Worm (Caenorhabditis elegans): Measurements from ENCODE around the gene F49C5.10.

Gene F49C5.10

ce11 chrII:12514620-12515019, 31.9 kb upstream of the F49C5.10 start, which contains the start of gene srh-69:
srh-69 (minus strand) TSS chrII:12514720.
- TF ChIP-seq tra-4 (tag; optimal IDR thresholded peaks at IDR 0.05) (no peak), hmg-4 (GFP tag; optimal IDR thresholded peaks at IDR 0.05) (no peak), ets-7 (tag; optimal IDR thresholded peaks at IDR 0.05) (no peak), ceh-13 (GFP tag; optimal IDR thresholded peaks at IDR 0.05) (no peak), hmbx-1 (tag; optimal IDR thresholded peaks at IDR 0.05) (no peak), ceh-36 (tag; optimal IDR thresholded peaks at IDR 0.05) (no peak), aly-1 (tag; optimal IDR thresholded peaks at IDR 0.05) (no peak), flt-1 (GFP tag; IDR thresholded peaks at IDR 0.05) (no peak), tbx-11 (GFP tag; IDR thresholded peaks at IDR 0.05) (no peak), ama-1 (optimal IDR thresholded peaks at IDR 0.05) (no peak), tbx-37 (GFP tag; conservative IDR thresholded peaks at IDR 0.05) (no peak), pes-1 (GFP tag; IDR thresholded peaks at IDR 0.05) (no peak), scrt-1 (GFP tag; IDR thresholded peaks at IDR 0.05) (no peak), hnd-1 (tag; optimal IDR thresholded peaks at IDR 0.05) (no peak)

- TF ChIP-seq hmbx-1 (tag; optimal IDR thresholded peaks at IDR 0.05) (no peak), hmg-4 (GFP tag; optimal IDR thresholded peaks at IDR 0.05) (no peak), F13C5.2 (tag; optimal IDR thresholded peaks at IDR 0.05) (no peak), hnd-1 (tag; optimal IDR thresholded peaks at IDR 0.05) (no peak)
These were observed 30.2 kb upstream of the F49C5.10 start, which contains the start of gene srh-61 for ce11 chrII:12516313-12516712. srh-61 (minus strand) TSS chrII:12516413.

- TF ChIP-seq hnd-1 (tag; optimal IDR thresholded peaks at IDR 0.05) (no peak), hmg-4 (GFP tag; optimal IDR thresholded peaks at IDR 0.05) (no peak), B0310.2 (tag; optimal IDR thresholded peaks at IDR 0.05) (no peak), sea-1 (GFP tag; conservative IDR thresholded peaks at IDR 0.05) (no peak), ama-1 (optimal IDR thresholded peaks at IDR 0.05) (no peak), ceh-13 (GFP tag; optimal IDR thresholded peaks at IDR 0.05) (no peak), flt-1 (GFP tag; IDR thresholded peaks at IDR 0.05) (no peak), tra-4 (tag; optimal IDR thresholded peaks at IDR 0.05) (no peak), tbx-37 (GFP tag; conservative IDR thresholded peaks at IDR 0.05) (no peak)
These were observed 28.5 kb upstream of the F49C5.10 start for ce11 chrII:12518008-12518407.

- TF ChIP-seq ets-7 (tag; optimal IDR thresholded peaks at IDR 0.05) (no peak), tbx-11 (GFP tag; IDR thresholded peaks at IDR 0.05) (no peak), pes-1 (GFP tag; IDR thresholded peaks at IDR 0.05) (no peak), ama-1 (optimal IDR thresholded peaks at IDR 0.05) (no peak), F13C5.2 (tag; optimal IDR thresholded peaks at IDR 0.05) (no peak), hnd-1 (tag; optimal IDR thresholded peaks at IDR 0.05) (no peak), hmg-4 (GFP tag; optimal IDR thresholded peaks at IDR 0.05) (no peak), aly-1 (tag; optimal IDR thresholded peaks at IDR 0.05) (no peak), flt-1 (GFP tag; IDR thresholded peaks at IDR 0.05) (no peak), sea-1 (GFP tag; conservative IDR thresholded peaks at IDR 0.05) (no peak), scrt-1 (GFP tag; IDR thresholded peaks at IDR 0.05) (no peak), tra-4 (tag; optimal IDR thresholded peaks at IDR 0.05) (no peak), B0310.2 (tag; optimal IDR thresholded peaks at IDR 0.05) (no peak), hmbx-1 (tag; optimal IDR thresholded peaks at IDR 0.05) (no peak), tbx-37 (GFP tag; conservative IDR thresholded peaks at IDR 0.05) (no peak)
These were observed 27.7 kb upstream of the F49C5.10 start, which contains the start of gene srh-70 for ce11 chrII:12518809-12519344. srh-70 (minus strand) TSS chrII:12518859.

ce11 chrII:12519616-12520015, 26.9 kb upstream of the F49C5.10 start, which contains the start of gene ceh-99:
ceh-99 (plus strand) TSS chrII:12519981.
- no peak for TF ChIP-seq aly-1 (tag; optimal IDR thresholded peaks at IDR 0.05)
- no peak for TF ChIP-seq ets-7 (tag; optimal IDR thresholded peaks at IDR 0.05)
- no peak for TF ChIP-seq hmg-4 (GFP tag; optimal IDR thresholded peaks at IDR 0.05)
- no peak for TF ChIP-seq ceh-36 (tag; optimal IDR thresholded peaks at IDR 0.05)
- TF ChIP-seq hmbx-1 (tag; optimal IDR thresholded peaks at IDR 0.05): no peak
- no peak for TF ChIP-seq tbx-11 (GFP tag; IDR thresholded peaks at IDR 0.05)
- TF ChIP-seq scrt-1 (GFP tag; IDR thresholded peaks at IDR 0.05): no peak
- TF ChIP-seq flt-1 (GFP tag; IDR thresholded peaks at IDR 0.05): no peak
- no peak for TF ChIP-seq ama-1 (optimal IDR thresholded peaks at IDR 0.05)

- no peak for TF ChIP-seq tbx-37 (GFP tag; conservative IDR thresholded peaks at IDR 0.05)
- TF ChIP-seq hmg-4 (GFP tag; optimal IDR thresholded peaks at IDR 0.05): no peak
- no peak for TF ChIP-seq aly-1 (tag; optimal IDR thresholded peaks at IDR 0.05)
- TF ChIP-seq tbx-11 (GFP tag; IDR thresholded peaks at IDR 0.05): no peak
- TF ChIP-seq pes-1 (GFP tag; IDR thresholded peaks at IDR 0.05): no peak
- no peak for TF ChIP-seq B0310.2 (tag; optimal IDR thresholded peaks at IDR 0.05)
- no peak for TF ChIP-seq ets-7 (tag; optimal IDR thresholded peaks at IDR 0.05)
- no peak for TF ChIP-seq hnd-1 (tag; optimal IDR thresholded peaks at IDR 0.05)
- TF ChIP-seq scrt-1 (GFP tag; IDR thresholded peaks at IDR 0.05): no peak
These were observed 21.0 kb upstream of the F49C5.10 start, which contains the start of gene srx-118 for ce11 chrII:12525526-12525925. srx-118 (plus strand) TSS chrII:12525826.

- no peak for TF ChIP-seq flt-1 (GFP tag; IDR thresholded peaks at IDR 0.05)
- no peak for TF ChIP-seq F13C5.2 (tag; optimal IDR thresholded peaks at IDR 0.05)
- TF ChIP-seq pes-1 (GFP tag; IDR thresholded peaks at IDR 0.05): no peak
- no peak for TF ChIP-seq sea-1 (GFP tag; conservative IDR thresholded peaks at IDR 0.05)
- no peak for TF ChIP-seq B0310.2 (tag; optimal IDR thresholded peaks at IDR 0.05)
- no peak for TF ChIP-seq hmbx-1 (tag; optimal IDR thresholded peaks at IDR 0.05)
- no peak for TF ChIP-seq aly-1 (tag; optimal IDR thresholded peaks at IDR 0.05)
- TF ChIP-seq scrt-1 (GFP tag; IDR thresholded peaks at IDR 0.05): no peak
- no peak for TF ChIP-seq ets-7 (tag; optimal IDR thresholded peaks at IDR 0.05)
- no peak for TF ChIP-seq ceh-13 (GFP tag; optimal IDR thresholded peaks at IDR 0.05)
- no peak for TF ChIP-seq tra-4 (tag; optimal IDR thresholded peaks at IDR 0.05)
- no peak for TF ChIP-seq ama-1 (optimal IDR thresholded peaks at IDR 0.05)
- TF ChIP-seq hnd-1 (tag; optimal IDR thresholded peaks at IDR 0.05): no peak
- TF ChIP-seq ceh-36 (tag; optimal IDR thresholded peaks at IDR 0.05): no peak
- TF ChIP-seq tbx-11 (GFP tag; IDR thresholded peaks at IDR 0.05): no peak
- no peak for TF ChIP-seq tbx-37 (GFP tag; conservative IDR thresholded peaks at IDR 0.05)
These were observed 18.6 kb upstream of the F49C5.10 start, which contains the start of gene srx-119 for ce11 chrII:12527947-12528346. srx-119 (plus strand) TSS chrII:12528247.
